Fruit fly (Drosophila melanogaster): Measurements from ENCODE around the gene Pgam5.

The Pgam5 gene

dm6 chrX:1877107-1877736 lies 3.9 kb upstream of the Pgam5 start, which contains the start of the genes CG14817 and CG14805:
Gene CG14817 (minus strand): TSS chrX:1877270.
Gene CG14805 (plus strand): TSS chrX:1877317.
- TF ChIP-seq CG11617 (GFP tag; optimal IDR thresholded peaks at IDR 0.05): peak; percentile 90
- TF ChIP-seq CG7101 (tag; optimal IDR thresholded peaks at IDR 0.05): peak; percentile 92
- TF ChIP-seq pad (GFP tag; optimal IDR thresholded peaks at IDR 0.05): peak; percentile 70
- TF ChIP-seq Crg-1 (GFP tag; optimal IDR thresholded peaks at IDR 0.05): peak; percentile 76
- TF ChIP-seq kay (GFP tag; ENCODE audit: borderline replicate concordance): no peak
- no peak for TF ChIP-seq Clk (GFP tag; optimal IDR thresholded peaks at IDR 0.05)
- peak; percentile 71 for TF ChIP-seq ovo (GFP tag; optimal IDR thresholded peaks at IDR 0.05)
- TF ChIP-seq toe (GFP tag; optimal IDR thresholded peaks at IDR 0.05): no peak
- TF ChIP-seq CG33017 (tag; optimal IDR thresholded peaks at IDR 0.05): peak; percentile 65
- TF ChIP-seq cnc (optimal IDR thresholded peaks at IDR 0.05): no peak
- TF ChIP-seq Mnt (GFP tag; optimal IDR thresholded peaks at IDR 0.05): peak; percentile 84
- TF ChIP-seq CG7045 (GFP tag; optimal IDR thresholded peaks at IDR 0.05): peak; percentile 58
- peak; percentile 95 for TF ChIP-seq bab1 (GFP tag; optimal IDR thresholded peaks at IDR 0.05)
- TF ChIP-seq Hr96 (GFP tag; optimal IDR thresholded peaks at IDR 0.05): no peak
- TF ChIP-seq CG12768 (GFP tag; optimal IDR thresholded peaks at IDR 0.05): peak; percentile 58
- TF ChIP-seq CG5204 (GFP tag; optimal IDR thresholded peaks at IDR 0.05): no peak
- TF ChIP-seq CG1620 (GFP tag; optimal IDR thresholded peaks at IDR 0.05): peak; percentile 68
- TF ChIP-seq cic (GFP tag; optimal IDR thresholded peaks at IDR 0.05): peak; percentile 31
- TF ChIP-seq CG14711 (tag; optimal IDR thresholded peaks at IDR 0.05): peak; percentile 79
- TF ChIP-seq tj (GFP tag; optimal IDR thresholded peaks at IDR 0.05): peak; percentile 63

DNA sequence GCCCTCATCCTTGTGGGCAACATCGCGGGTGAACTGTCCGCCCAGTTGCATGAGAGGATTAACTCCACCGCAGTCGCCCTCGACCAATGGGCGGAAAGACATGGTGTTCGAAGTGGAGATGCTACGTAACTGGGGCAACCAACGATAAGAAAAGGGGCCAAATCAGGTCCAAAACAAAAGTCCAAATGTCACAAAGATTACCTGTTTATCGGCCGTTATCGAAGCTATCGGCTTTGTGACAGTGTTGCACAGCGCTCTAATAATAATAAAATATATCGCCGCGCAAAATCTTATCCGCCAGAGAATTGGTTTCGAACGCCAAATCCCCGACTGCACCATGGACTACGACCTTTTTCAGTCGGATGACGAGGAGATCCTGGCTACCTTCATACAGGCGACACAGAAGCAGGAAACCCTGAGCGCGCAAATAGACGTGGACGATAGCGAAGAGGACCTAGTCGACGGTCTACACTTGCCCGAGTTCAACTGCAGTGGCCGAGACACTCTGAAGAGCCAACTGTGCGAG lies 4.7 kb downstream of the Pgam5 start, which contains the start of the genes CG14803 and Pex5:
Gene CG14803, plus strand, starts transcription at position 285 of the 526 bp plus-strand sequence.
Gene Pex5, minus strand, starts transcription at position 476 of the 526 bp plus-strand sequence.
- TF ChIP-seq kay (GFP tag; ENCODE audit: borderline replicate concordance) (no peak), Crg-1 (GFP tag; optimal IDR thresholded peaks at IDR 0.05) (peak; percentile 24), CG5204 (GFP tag; optimal IDR thresholded peaks at IDR 0.05) (no peak), Mnt (GFP tag; optimal IDR thresholded peaks at IDR 0.05) (peak; percentile 48), toe (GFP tag; optimal IDR thresholded peaks at IDR 0.05) (no peak), CG11617 (GFP tag; optimal IDR thresholded peaks at IDR 0.05) (peak; percentile 21), CG7045 (GFP tag; optimal IDR thresholded peaks at IDR 0.05) (no peak), CG7101 (tag; optimal IDR thresholded peaks at IDR 0.05) (peak; percentile 55), tj (GFP tag; optimal IDR thresholded peaks at IDR 0.05) (no peak), ovo (GFP tag; optimal IDR thresholded peaks at IDR 0.05) (no peak), CG12768 (GFP tag; optimal IDR thresholded peaks at IDR 0.05) (peak; percentile 63), cnc (optimal IDR thresholded peaks at IDR 0.05) (no peak), cic (GFP tag; optimal IDR thresholded peaks at IDR 0.05) (no peak), bab1 (GFP tag; optimal IDR thresholded peaks at IDR 0.05) (peak; percentile 63), CG1620 (GFP tag; optimal IDR thresholded peaks at IDR 0.05) (peak; percentile 56), pad (GFP tag; optimal IDR thresholded peaks at IDR 0.05) (peak; percentile 47), CG33017 (tag; optimal IDR thresholded peaks at IDR 0.05) (no peak), CG14711 (tag; optimal IDR thresholded peaks at IDR 0.05) (no peak)

dm6 chrX:1865673-1866072 lies 7.7 kb downstream of the Pgam5 start, which contains the start of the genes Gcna and MED18:
Gene Gcna (minus strand): TSS chrX:1865835.
Gene MED18 (plus strand): TSS chrX:1865909.
- TF ChIP-seq ovo (GFP tag; optimal IDR thresholded peaks at IDR 0.05) (peak; percentile 10), bab1 (GFP tag; optimal IDR thresholded peaks at IDR 0.05) (peak; percentile 28), CG14711 (tag; optimal IDR thresholded peaks at IDR 0.05) (no peak), CG11617 (GFP tag; optimal IDR thresholded peaks at IDR 0.05) (no peak)

dm6 chrX:1861620-1862184 lies 11.7 kb downstream of the Pgam5 start, which contains the start of gene deltaCOP:
Gene deltaCOP (minus strand): TSS chrX:1861790.
- TF ChIP-seq CG12768 (GFP tag; optimal IDR thresholded peaks at IDR 0.05): peak; percentile 71
- peak; percentile 82 for TF ChIP-seq pad (GFP tag; optimal IDR thresholded peaks at IDR 0.05)
- TF ChIP-seq CG1620 (GFP tag; optimal IDR thresholded peaks at IDR 0.05): peak; percentile 94
- TF ChIP-seq CG7101 (tag; optimal IDR thresholded peaks at IDR 0.05): peak; percentile 86
- no peak for TF ChIP-seq toe (GFP tag; optimal IDR thresholded peaks at IDR 0.05)
- peak; percentile 53 for TF ChIP-seq CG7045 (GFP tag; optimal IDR thresholded peaks at IDR 0.05)
- TF ChIP-seq kay (GFP tag; ENCODE audit: borderline replicate concordance): no peak
- peak; percentile 6 for TF ChIP-seq Clk (GFP tag; optimal IDR thresholded peaks at IDR 0.05)
- TF ChIP-seq CG14711 (tag; optimal IDR thresholded peaks at IDR 0.05): peak; percentile 65
- peak; percentile 35 for TF ChIP-seq cic (GFP tag; optimal IDR thresholded peaks at IDR 0.05)
- peak; percentile 88 for TF ChIP-seq CG11617 (GFP tag; optimal IDR thresholded peaks at IDR 0.05)
- peak; percentile 96 for TF ChIP-seq Crg-1 (GFP tag; optimal IDR thresholded peaks at IDR 0.05)
- TF ChIP-seq tj (GFP tag; optimal IDR thresholded peaks at IDR 0.05): peak; percentile 67
- peak; percentile 61 for TF ChIP-seq CG33017 (tag; optimal IDR thresholded peaks at IDR 0.05)
- no peak for TF ChIP-seq Hr96 (GFP tag; optimal IDR thresholded peaks at IDR 0.05)
- no peak for TF ChIP-seq cnc (optimal IDR thresholded peaks at IDR 0.05)
- TF ChIP-seq Mnt (GFP tag; optimal IDR thresholded peaks at IDR 0.05): peak; percentile 90
- TF ChIP-seq bab1 (GFP tag; optimal IDR thresholded peaks at IDR 0.05): peak; percentile 75
- TF ChIP-seq ovo (GFP tag; optimal IDR thresholded peaks at IDR 0.05): peak; percentile 88

dm6 chrX:1858867-1859266 lies 14.5 kb downstream of the Pgam5 start, which contains the start of gene Lamtor5:
Gene Lamtor5 (minus strand): TSS chrX:1858971.
- TF ChIP-seq CG5204 (GFP tag; optimal IDR thresholded peaks at IDR 0.05) (peak; percentile 41), kay (GFP tag; ENCODE audit: borderline replicate concordance) (no peak), CG12768 (GFP tag; optimal IDR thresholded peaks at IDR 0.05) (peak; percentile 45), Hr96 (GFP tag; optimal IDR thresholded peaks at IDR 0.05) (peak; percentile 2), CG7101 (tag; optimal IDR thresholded peaks at IDR 0.05) (peak; percentile 51), CG1620 (GFP tag; optimal IDR thresholded peaks at IDR 0.05) (peak; percentile 44), CG7045 (GFP tag; optimal IDR thresholded peaks at IDR 0.05) (peak; percentile 22), bab1 (GFP tag; optimal IDR thresholded peaks at IDR 0.05) (peak; percentile 77), CG14711 (tag; optimal IDR thresholded peaks at IDR 0.05) (peak; percentile 51), CG11617 (GFP tag; optimal IDR thresholded peaks at IDR 0.05) (peak; percentile 56), pad (GFP tag; optimal IDR thresholded peaks at IDR 0.05) (peak; percentile 21), toe (GFP tag; optimal IDR thresholded peaks at IDR 0.05) (no peak), Crg-1 (GFP tag; optimal IDR thresholded peaks at IDR 0.05) (no peak), cnc (optimal IDR thresholded peaks at IDR 0.05) (no peak), Clk (GFP tag; optimal IDR thresholded peaks at IDR 0.05) (no peak), Mnt (GFP tag; optimal IDR thresholded peaks at IDR 0.05) (peak; percentile 29), ovo (GFP tag; optimal IDR thresholded peaks at IDR 0.05) (peak; percentile 2), CG33017 (tag; optimal IDR thresholded peaks at IDR 0.05) (peak; percentile 20)

Data from whole organism, adult.